Fruit fly (Drosophila melanogaster) S2 (cell line): ENCODE data around the gene CG7179.

Experiments
- CG8478 ChIP-seq: fragments of >200 bp; optimal IDR thresholded peaks from 2 replicates; lab custom pipeline; 2018
- CTCF ChIP-seq, 2 experiments: fragments of >200 bp; optimal IDR thresholded peaks; 2 replicates each; lab custom pipeline; 2018

- TF ChIP-seq CG8478 (no peak), CTCF (optimal IDR thresholded peaks at IDR 0.05; lab: Kevin White, UChicago) (no peak)
Observed at dm6 chr2L:7811249-7812002, 33.6 kb upstream of the CG7179 start, which contains the start of gene LanB1.
